Fruit fly (Drosophila melanogaster) whole organism, pupa: ENCODE results near the gene Irbp.

Source experiments
- CG15710 ChIP-seq: fragments of 200-800 bp; sonication (Bioruptor generic); optimal IDR thresholded peaks from 2 replicates; lab custom pipeline; 2018; ENCODE audit warnings: missing biosample characterization, mild to moderate bottlenecking, missing genetic modification characterization, moderate library complexity
- CG34367 ChIP-seq: fragments of 200-800 bp; sonication (Bioruptor generic); optimal IDR thresholded peaks from 2 replicates; lab custom pipeline; 2018; ENCODE audit warnings: missing biosample characterization, mild to moderate bottlenecking, missing genetic modification characterization
- CG8301 ChIP-seq: fragments of 200-800 bp; sonication (Bioruptor generic); optimal IDR thresholded peaks from 2 replicates; lab custom pipeline; 2018; ENCODE audit warnings: missing biosample characterization, mild to moderate bottlenecking, missing genetic modification characterization
- Pif1B ChIP-seq: fragments of 200-800 bp; sonication (Bioruptor generic); optimal IDR thresholded peaks from 3 replicates; lab custom pipeline; 2016; ENCODE audit warnings: missing biosample characterization, missing genetic modification characterization
- Snoo ChIP-seq: fragments of 200-800 bp; sonication (Bioruptor generic); optimal IDR thresholded peaks from 3 replicates; lab custom pipeline; 2017; ENCODE audit warnings: missing biosample characterization, mild to moderate bottlenecking, missing genetic modification characterization, inconsistent platforms

DNA sequence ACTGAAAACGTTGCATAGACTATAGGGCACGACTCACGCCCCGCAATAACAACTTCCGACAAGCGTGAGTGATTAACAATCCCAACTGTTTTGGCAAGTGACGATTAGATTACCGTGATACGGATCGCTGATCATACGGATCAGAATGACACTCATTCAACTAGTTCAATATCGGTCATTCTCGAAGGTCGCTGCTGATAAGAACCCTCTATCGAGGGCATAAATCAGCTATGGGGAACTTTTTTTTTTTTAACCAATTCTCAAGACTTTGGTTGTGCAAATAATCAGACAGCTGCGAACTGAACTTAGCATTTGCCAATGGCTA is 49.0 kb downstream of the Irbp start:
- TF ChIP-seq CG15710 (tag; lab: Kevin White, UChicago) (no peak), CG34367 (tag; lab: Kevin White, UChicago) (no peak), Pif1B (GFP tag; lab: Kevin White, UChicago) (no peak), Snoo (tag; lab: Kevin White, UChicago) (no peak), CG8301 (no peak)
